Fruit fly (Drosophila melanogaster) whole organism, wandering third instar larva: ENCODE results near the gene Hrs.

Source experiments
- Abd-B ChIP-seq: fragments of >200 bp; optimal IDR thresholded peaks from 2 replicates; lab custom pipeline; 2017; ENCODE audit warnings: missing biosample characterization, missing genetic modification characterization
- CG32264 ChIP-seq: fragments of 200-800 bp; sonication (Bioruptor generic); optimal IDR thresholded peaks from 2 replicates; lab custom pipeline; 2016; ENCODE audit warnings: missing biosample characterization, missing genetic modification characterization
- CG9705 ChIP-seq: fragments of 200-800 bp; sonication (Bioruptor generic); optimal IDR thresholded peaks from 2 replicates; lab custom pipeline; 2018; ENCODE audit warnings: missing biosample characterization, mild to moderate bottlenecking, missing genetic modification characterization
- CrebA ChIP-seq: fragments of 200-800 bp; sonication (Bioruptor generic); optimal IDR thresholded peaks from 2 replicates; lab custom pipeline; 2016; ENCODE audit warnings: missing biosample characterization, mild to moderate bottlenecking, missing genetic modification characterization, borderline replicate concordance
- Dfd ChIP-seq: fragments of >200 bp; optimal IDR thresholded peaks from 2 replicates; lab custom pipeline; 2017; ENCODE audit warnings: missing biosample characterization, missing genetic modification characterization
- Dif ChIP-seq: fragments of 200-275, 200-300 bp; sonication (Bioruptor generic); optimal IDR thresholded peaks from 2 replicates; lab custom pipeline; 2018; ENCODE audit warnings: missing biosample characterization, missing genetic modification characterization; ENCODE audit not compliant: partially characterized antibody
- GATAd ChIP-seq: sonication (Bioruptor generic); optimal IDR thresholded peaks from 2 replicates; lab custom pipeline; 2016; ENCODE audit warnings: missing biosample characterization, missing genetic modification characterization
- HLH106 ChIP-seq: fragments of 200-800 bp; optimal IDR thresholded peaks from 3 replicates; lab custom pipeline; 2019; ENCODE audit warnings: missing biosample characterization, mild to moderate bottlenecking, missing genetic modification characterization, moderate library complexity
- Hnf4 ChIP-seq: fragments of 200-800 bp; sonication (Bioruptor generic); optimal IDR thresholded peaks from 2 replicates; lab custom pipeline; 2016; ENCODE audit warnings: missing biosample characterization, mild to moderate bottlenecking, missing genetic modification characterization
- Hr78 ChIP-seq: fragments of >200 bp; optimal IDR thresholded peaks from 2 replicates; lab custom pipeline; 2017; ENCODE audit warnings: missing biosample characterization, missing genetic modification characterization
- Hr83 ChIP-seq: fragments of 200-300 bp; sonication (Bioruptor generic); optimal IDR thresholded peaks from 2 replicates; lab custom pipeline; 2016; ENCODE audit warnings: missing biosample characterization, mild to moderate bottlenecking, missing genetic modification characterization, moderate library complexity; ENCODE audit not compliant: poor library complexity, severe bottlenecking
- Jra ChIP-seq: sonication (Bioruptor generic); optimal IDR thresholded peaks from 2 replicates; lab custom pipeline; 2016; ENCODE audit warnings: missing biosample characterization, missing genetic modification characterization
- Mio ChIP-seq: sonication (Bioruptor generic); optimal IDR thresholded peaks from 2 replicates; lab custom pipeline; 2016; ENCODE audit warnings: missing biosample characterization, missing genetic modification characterization
- Myc ChIP-seq: fragments of >200 bp; optimal IDR thresholded peaks from 2 replicates; lab custom pipeline; 2017
- N ChIP-seq: fragments of >200 bp; optimal IDR thresholded peaks from 2 replicates; lab custom pipeline; 2018; ENCODE audit warnings: missing biosample characterization, missing external identifiers, missing genetic modification characterization
- OdsH ChIP-seq: fragments of 200-800 bp; sonication (Bioruptor generic); optimal IDR thresholded peaks from 2 replicates; lab custom pipeline; 2016; ENCODE audit warnings: missing biosample characterization, mild to moderate bottlenecking, missing genetic modification characterization
- Rel ChIP-seq, 2 experiments: fragments of 200-800 bp; sonication (Bioruptor generic) in 1 of 2; optimal IDR thresholded peaks; 2 replicates in 1 of 2; 3 replicates in 1 of 2; lab custom pipeline; 2016 to 2019; ENCODE audit warnings: mild to moderate bottlenecking in 2 of 2, missing biosample characterization in 2 of 2, missing genetic modification characterization in 2 of 2, moderate library complexity in 1 of 2
- Sp1 ChIP-seq: fragments of 200-800 bp; sonication (Bioruptor generic); optimal IDR thresholded peaks from 3 replicates; lab custom pipeline; 2019; ENCODE audit warnings: missing biosample characterization, mild to moderate bottlenecking, missing genetic modification characterization, moderate library complexity
- Vsx2 ChIP-seq: fragments of 200-300, 225-300 bp; sonication (Bioruptor generic); optimal IDR thresholded peaks from 2 replicates; lab custom pipeline; 2018; ENCODE audit warnings: missing biosample characterization, missing genetic modification characterization; ENCODE audit not compliant: partially characterized antibody
- br ChIP-seq: fragments of 200-800 bp; sonication (Bioruptor generic); optimal IDR thresholded peaks from 2 replicates; lab custom pipeline; 2016; ENCODE audit warnings: missing biosample characterization, missing genetic modification characterization
- brk ChIP-seq: fragments of 200-800 bp; sonication (Bioruptor generic); optimal IDR thresholded peaks from 2 replicates; lab custom pipeline; 2016; ENCODE audit warnings: missing biosample characterization, mild to moderate bottlenecking, missing genetic modification characterization
- dl ChIP-seq, 2 experiments: fragments of 175-275, 200-275 bp in 1 of 2; fragments of 200-275 bp in 1 of 2; sonication (Bioruptor generic); optimal IDR thresholded peaks; lab custom pipeline; 2018; ENCODE audit warnings: mild to moderate bottlenecking in 2 of 2, missing biosample characterization in 2 of 2, missing genetic modification characterization in 2 of 2, moderate library complexity in 2 of 2; ENCODE audit not compliant: partially characterized antibody in 2 of 2, insufficient read depth in 1 of 2
- dmrt93B ChIP-seq: fragments of 200-800 bp; sonication (Bioruptor generic); optimal IDR thresholded peaks from 2 replicates; lab custom pipeline; 2018; ENCODE audit warnings: missing biosample characterization, mild to moderate bottlenecking, missing genetic modification characterization
- dsf ChIP-seq: sonication (Bioruptor generic); optimal IDR thresholded peaks from 2 replicates; lab custom pipeline; 2016; ENCODE audit warnings: missing biosample characterization, missing genetic modification characterization, borderline replicate concordance
- ey ChIP-seq: fragments of 200-800 bp; sonication (Bioruptor generic); optimal IDR thresholded peaks from 2 replicates; lab custom pipeline; 2016; ENCODE audit warnings: missing biosample characterization, missing genetic modification characterization
- foxo ChIP-seq, 2 experiments: fragments of 200-800 bp; sonication (Bioruptor generic); optimal IDR thresholded peaks; 2 replicates in 1 of 2; 3 replicates in 1 of 2; lab custom pipeline; 2016 to 2017; ENCODE audit warnings: missing biosample characterization in 2 of 2, missing genetic modification characterization in 2 of 2
- fru ChIP-seq: fragments of 200-800 bp; sonication (Bioruptor generic); optimal IDR thresholded peaks from 3 replicates; lab custom pipeline; 2016; ENCODE audit warnings: missing biosample characterization, mild to moderate bottlenecking, missing genetic modification characterization
- h ChIP-seq: fragments of 200-800 bp; sonication (Bioruptor generic); optimal IDR thresholded peaks from 3 replicates; lab custom pipeline; 2016; ENCODE audit warnings: missing biosample characterization, mild to moderate bottlenecking, missing genetic modification characterization
- jim ChIP-seq: fragments of 175-275, 200-325 bp; sonication (Bioruptor generic); optimal IDR thresholded peaks from 2 replicates; lab custom pipeline; 2016; ENCODE audit warnings: missing biosample characterization, mild to moderate bottlenecking, missing genetic modification characterization
- lola ChIP-seq: fragments of >200 bp; optimal IDR thresholded peaks from 2 replicates; lab custom pipeline; 2017; ENCODE audit warnings: missing biosample characterization, missing genetic modification characterization
- pan ChIP-seq: fragments of >200 bp; optimal IDR thresholded peaks from 2 replicates; lab custom pipeline; 2017
- psq ChIP-seq: fragments of 200-800 bp; sonication (Bioruptor generic); optimal IDR thresholded peaks from 3 replicates; lab custom pipeline; 2017; ENCODE audit warnings: missing biosample characterization, mild to moderate bottlenecking, missing genetic modification characterization, moderate library complexity
- rgr ChIP-seq: fragments of 200-800 bp; sonication (Bioruptor generic); optimal IDR thresholded peaks from 3 replicates; lab custom pipeline; 2016; ENCODE audit warnings: missing biosample characterization, mild to moderate bottlenecking, missing genetic modification characterization
- sage ChIP-seq: fragments of 200-800 bp; sonication (Bioruptor generic); optimal IDR thresholded peaks from 2 replicates; lab custom pipeline; 2016; ENCODE audit warnings: missing biosample characterization, mild to moderate bottlenecking, missing genetic modification characterization
- sv ChIP-seq: fragments of 200-800 bp; sonication (Bioruptor generic); optimal IDR thresholded peaks from 3 replicates; lab custom pipeline; 2016; ENCODE audit warnings: missing biosample characterization, missing genetic modification characterization
- tai ChIP-seq: sonication (Bioruptor generic); optimal IDR thresholded peaks from 2 replicates; lab custom pipeline; 2016; ENCODE audit warnings: missing biosample characterization, missing genetic modification characterization
- usp ChIP-seq: fragments of >200 bp; optimal IDR thresholded peaks from 2 replicates; lab custom pipeline; 2017; ENCODE audit warnings: missing biosample characterization, missing genetic modification characterization
- woc ChIP-seq: sonication (Bioruptor generic); optimal IDR thresholded peaks from 2 replicates; lab custom pipeline; 2016; ENCODE audit warnings: missing biosample characterization, mild to moderate bottlenecking, missing genetic modification characterization

Gene Hrs

DNA sequence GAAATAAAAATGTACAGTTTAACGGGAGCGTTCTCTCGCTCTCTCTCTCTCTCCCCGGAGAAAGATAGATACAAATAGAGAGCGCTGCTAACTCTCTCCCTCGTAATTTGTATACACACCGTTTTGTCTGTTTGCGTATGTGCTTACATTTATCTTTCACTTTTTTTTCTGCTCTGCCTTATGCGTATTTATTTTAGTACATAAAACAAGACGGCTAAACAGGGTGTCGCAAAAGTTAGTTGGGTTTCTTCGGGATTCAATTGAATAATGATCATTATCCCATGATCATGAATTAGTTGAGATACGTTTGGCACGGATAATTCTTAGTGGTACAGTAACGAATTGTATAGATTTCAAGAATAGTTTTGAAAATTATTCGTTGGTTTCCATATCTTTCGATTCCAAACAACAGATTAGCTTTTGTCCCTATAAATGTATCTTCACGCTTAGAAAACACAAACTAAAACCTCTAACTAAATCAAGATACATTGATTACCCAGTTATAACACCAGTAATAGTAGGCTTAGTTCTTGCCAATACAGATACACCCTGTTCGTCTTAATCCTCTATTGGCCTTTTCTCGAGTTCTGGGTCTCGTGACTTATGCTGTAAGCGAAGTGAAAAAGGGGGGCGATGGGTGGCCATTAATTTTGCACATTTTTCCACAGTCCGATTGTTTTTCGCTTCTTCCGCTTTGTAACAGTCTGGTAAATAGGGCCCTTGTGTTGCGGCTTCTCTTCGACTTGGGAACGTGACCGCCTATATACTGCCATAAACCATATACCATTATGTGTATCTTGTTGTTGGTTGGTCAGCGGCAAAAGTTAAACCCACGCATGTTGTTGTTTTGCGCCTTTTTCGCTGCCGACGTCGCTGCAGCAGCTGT lies 14.9 kb downstream of the Hrs start:
- TF ChIP-seq sv (GFP tag; lab: Kevin White, UChicago) (peak; percentile 63), CrebA (GFP tag; lab: Kevin White, UChicago) (no peak), Myc (no peak), CG32264 (no peak), OdsH (GFP tag; lab: Kevin White, UChicago) (peak; percentile 63), psq (GFP tag; lab: Kevin White, UChicago) (peak; percentile 53), usp (GFP tag; lab: Kevin White, UChicago) (no peak), Dfd (no peak), N (GFP tag; lab: Kevin White, UChicago) (no peak), ey (GFP tag; lab: Kevin White, UChicago) (peak; percentile 58), h (GFP tag; lab: Kevin White, UChicago) (peak; percentile 57), dmrt93B (GFP tag; lab: Kevin White, UChicago) (peak; percentile 51), Hr78 (GFP tag; lab: Kevin White, UChicago) (no peak), Abd-B (no peak), Vsx2 (GFP tag; lab: Kevin White, UChicago) (no peak), Hr83 (GFP tag; lab: Kevin White, UChicago) (peak; percentile 87), rgr (GFP tag; lab: Kevin White, UChicago) (peak; percentile 53), Rel (GFP tag; optimal IDR thresholded peaks at IDR 0.05; lab: Kevin White, UChicago) (no peak), Rel (tag; optimal IDR thresholded peaks at IDR 0.05; lab: Kevin White, UChicago) (no peak), dsf (GFP tag; lab: Kevin White, UChicago) (peak; percentile 38), HLH106 (tag; lab: Kevin White, UChicago) (peak; percentile 78), Hnf4 (peak; percentile 31), brk (GFP tag; lab: Kevin White, UChicago) (no peak), br (peak; percentile 61), foxo (GFP tag; optimal IDR thresholded peaks at IDR 0.05; lab: Kevin White, UChicago) (peak in 1 of 2 experiments; percentile 79), Dif (GFP tag; lab: Kevin White, UChicago) (peak; percentile 89), sage (GFP tag; lab: Kevin White, UChicago) (peak; percentile 21), Mio (GFP tag; lab: Kevin White, UChicago) (peak; percentile 34), Sp1 (peak; percentile 82), pan (no peak), woc (GFP tag; lab: Kevin White, UChicago) (peak; percentile 17), jim (GFP tag; lab: Kevin White, UChicago) (no peak), fru (GFP tag; lab: Kevin White, UChicago) (peak; percentile 81), lola (no peak), CG9705 (GFP tag; lab: Kevin White, UChicago) (peak; percentile 54), tai (no peak), Jra (GFP tag; lab: Kevin White, UChicago) (peak; percentile 6), dl (GFP tag; optimal IDR thresholded peaks at IDR 0.05; lab: Kevin White, UChicago; ENCODE audit: insufficient read depth in 1 of 2, partially characterized antibody in 2 of 2) (peak; percentile 70 to 82), GATAd (GFP tag; lab: Kevin White, UChicago) (no peak)

dm6 chr2L:2755323-2755695 lies 15.5 kb downstream of the Hrs start:
- TF ChIP-seq Rel (GFP tag; optimal IDR thresholded peaks at IDR 0.05; lab: Kevin White, UChicago) (no peak), Rel (tag; optimal IDR thresholded peaks at IDR 0.05; lab: Kevin White, UChicago) (no peak), psq (GFP tag; lab: Kevin White, UChicago) (no peak), dsf (GFP tag; lab: Kevin White, UChicago) (no peak), jim (GFP tag; lab: Kevin White, UChicago) (peak; percentile 23), Vsx2 (GFP tag; lab: Kevin White, UChicago) (no peak), h (GFP tag; lab: Kevin White, UChicago) (peak; percentile 49), usp (GFP tag; lab: Kevin White, UChicago) (no peak), Dif (GFP tag; lab: Kevin White, UChicago) (peak; percentile 97), Mio (GFP tag; lab: Kevin White, UChicago) (no peak), OdsH (GFP tag; lab: Kevin White, UChicago) (no peak), br (no peak), tai (no peak), Sp1 (no peak), sage (GFP tag; lab: Kevin White, UChicago) (peak; percentile 71), dl (GFP tag; optimal IDR thresholded peaks at IDR 0.05; lab: Kevin White, UChicago; ENCODE audit: insufficient read depth in 1 of 2, partially characterized antibody in 2 of 2) (peak; percentile 97), Hr83 (GFP tag; lab: Kevin White, UChicago) (peak; percentile 42), Hnf4 (no peak)
